Worm (Caenorhabditis elegans) whole organism, L4/young adult: ENCODE measurements around the gene nfyc-1.

ENCODE experiments used
- W03F9.2 ChIP-seq: fragments of 150-350 bp; optimal IDR thresholded peaks from 2 replicates; lab custom pipeline; 2014; ENCODE audit warnings: missing biosample characterization, missing genetic modification characterization
- him-1 ChIP-seq: sonication (generic microtip); optimal IDR thresholded peaks from 2 replicates; lab custom pipeline; 2016; ENCODE audit warnings: missing genotype, missing genetic modification reagents, missing genetic modification characterization, missing compliant biosample characterization

ce11 chrII:12685-13084 lies 31.0 kb upstream of the nfyc-1 start, which contains the start of gene best-3:
- TF ChIP-seq him-1 (tag; lab: Kevin White, UChicago) (no peak), W03F9.2 (tag; lab: Kevin White, UChicago) (no peak)
